Fruit fly (Drosophila melanogaster): ENCODE results near the gene CG12523.

CG12523 gene

DNA sequence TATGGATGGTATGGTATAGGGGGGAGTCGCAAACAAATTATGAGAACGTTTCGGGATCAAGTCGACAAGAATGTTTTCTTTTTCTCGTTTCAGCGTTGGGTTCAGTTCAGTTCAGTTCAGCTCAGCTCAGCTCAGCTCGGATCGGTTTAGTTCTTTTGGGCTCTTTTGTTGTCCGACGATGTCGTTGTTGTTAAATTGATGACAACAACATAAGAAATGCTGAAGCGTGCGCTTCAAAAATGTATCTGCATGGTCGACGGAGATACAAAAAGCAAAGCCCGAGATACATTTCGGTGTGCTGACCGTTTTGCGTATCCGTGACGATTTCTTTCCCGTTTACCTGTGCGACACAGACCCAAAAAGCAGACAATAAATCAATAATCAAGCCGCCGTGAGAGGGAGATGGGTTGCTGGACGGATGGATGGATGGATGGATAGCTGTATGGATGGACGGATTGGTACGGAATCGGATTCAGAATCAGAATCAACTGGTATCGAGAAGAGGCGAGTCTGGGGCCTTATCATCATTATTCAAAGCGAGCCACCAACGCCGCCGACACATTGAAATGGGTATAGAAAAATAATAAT is 29.3 kb upstream of the CG12523 start, which contains the start of gene CG43245:
Gene CG43245, plus strand, starts transcription at position 310 of the 588 bp plus-strand sequence.
- TF ChIP-seq insv (optimal IDR thresholded peaks at IDR 0.05) (no peak), psq (optimal IDR thresholded peaks at IDR 0.05) (no peak), h (optimal IDR thresholded peaks at IDR 0.05) (no peak), ttk (optimal IDR thresholded peaks at IDR 0.05) (no peak), Myc (optimal IDR thresholded peaks at IDR 0.05) (no peak), Sin3A (optimal IDR thresholded peaks at IDR 0.05) (no peak)

- no peak for TF ChIP-seq psq (optimal IDR thresholded peaks at IDR 0.05)
- no peak for TF ChIP-seq insv (optimal IDR thresholded peaks at IDR 0.05)
- TF ChIP-seq Myc (optimal IDR thresholded peaks at IDR 0.05) = no peak
- TF ChIP-seq Sin3A (optimal IDR thresholded peaks at IDR 0.05) = no peak
- no peak for TF ChIP-seq ttk (optimal IDR thresholded peaks at IDR 0.05)
- TF ChIP-seq h (optimal IDR thresholded peaks at IDR 0.05) = no peak
Observed at dm6 chr3L:10772527-10773184, 28.3 kb upstream of the CG12523 start.

dm6 chr3L:10773585-10773984 is 27.4 kb upstream of the CG12523 start:
- TF ChIP-seq ttk (optimal IDR thresholded peaks at IDR 0.05) (no peak), h (optimal IDR thresholded peaks at IDR 0.05) (no peak), insv (optimal IDR thresholded peaks at IDR 0.05) (no peak), Sin3A (optimal IDR thresholded peaks at IDR 0.05) (no peak), psq (optimal IDR thresholded peaks at IDR 0.05) (no peak), Myc (optimal IDR thresholded peaks at IDR 0.05) (no peak)

dm6 chr3L:10775182-10775581 is 25.8 kb upstream of the CG12523 start:
- TF ChIP-seq Myc (optimal IDR thresholded peaks at IDR 0.05) = no peak
- no peak for TF ChIP-seq Sin3A (optimal IDR thresholded peaks at IDR 0.05)
- no peak for TF ChIP-seq ttk (optimal IDR thresholded peaks at IDR 0.05)
- TF ChIP-seq psq (optimal IDR thresholded peaks at IDR 0.05) = no peak
- no peak for TF ChIP-seq insv (optimal IDR thresholded peaks at IDR 0.05)
- TF ChIP-seq h (optimal IDR thresholded peaks at IDR 0.05) = no peak

dm6 chr3L:10775736-10776135 is 25.3 kb upstream of the CG12523 start:
- no peak for TF ChIP-seq ttk (optimal IDR thresholded peaks at IDR 0.05)
- TF ChIP-seq psq (optimal IDR thresholded peaks at IDR 0.05) = no peak
- no peak for TF ChIP-seq Sin3A (optimal IDR thresholded peaks at IDR 0.05)
- no peak for TF ChIP-seq insv (optimal IDR thresholded peaks at IDR 0.05)
- TF ChIP-seq Myc (optimal IDR thresholded peaks at IDR 0.05) = no peak
- no peak for TF ChIP-seq h (optimal IDR thresholded peaks at IDR 0.05)

DNA sequence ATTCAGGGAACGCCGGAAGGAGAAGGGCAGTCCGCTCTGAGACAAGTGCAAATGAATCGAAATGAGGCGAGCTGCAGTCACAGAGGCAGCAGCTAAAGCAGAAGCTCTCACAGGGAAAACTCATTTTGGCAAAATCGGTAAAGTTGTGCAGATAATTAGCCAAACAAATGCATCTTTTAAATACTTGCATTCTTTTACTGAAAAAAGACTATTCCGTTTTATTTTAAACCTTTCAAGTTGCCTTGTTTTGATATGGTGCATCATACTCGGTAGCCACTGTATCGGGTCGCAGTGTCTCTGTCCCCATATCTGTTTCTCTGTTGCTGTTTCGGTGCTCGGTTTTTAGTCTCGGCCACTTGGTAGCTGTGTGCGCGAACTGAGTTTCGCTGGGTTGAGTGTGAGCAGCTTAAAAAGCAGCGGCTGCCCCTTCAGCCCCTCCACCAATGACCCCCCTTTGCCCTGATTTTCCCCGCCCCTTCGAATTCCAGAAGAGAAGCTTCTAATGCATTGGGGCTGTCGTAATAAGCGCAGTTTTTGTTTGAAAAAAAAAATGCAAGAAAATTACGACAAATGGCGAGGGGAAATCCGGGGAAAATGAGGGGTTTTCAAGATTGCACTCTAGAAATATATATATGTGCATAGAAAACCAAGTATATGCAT is 24.5 kb upstream of the CG12523 start:
- no peak for TF ChIP-seq insv (optimal IDR thresholded peaks at IDR 0.05)
- no peak for TF ChIP-seq Sin3A (optimal IDR thresholded peaks at IDR 0.05)
- TF ChIP-seq psq (optimal IDR thresholded peaks at IDR 0.05) = no peak
- TF ChIP-seq h (optimal IDR thresholded peaks at IDR 0.05) = no peak
- TF ChIP-seq Myc (optimal IDR thresholded peaks at IDR 0.05) = no peak
- no peak for TF ChIP-seq ttk (optimal IDR thresholded peaks at IDR 0.05)

- TF ChIP-seq psq (optimal IDR thresholded peaks at IDR 0.05) (no peak), Myc (optimal IDR thresholded peaks at IDR 0.05) (no peak), h (optimal IDR thresholded peaks at IDR 0.05) (no peak), insv (optimal IDR thresholded peaks at IDR 0.05) (no peak), ttk (optimal IDR thresholded peaks at IDR 0.05) (no peak)
Observed at dm6 chr3L:10777493-10777897, 23.5 kb upstream of the CG12523 start.

dm6 chr3L:10777909-10778308 is 23.1 kb upstream of the CG12523 start:
- TF ChIP-seq psq (optimal IDR thresholded peaks at IDR 0.05) = no peak
- no peak for TF ChIP-seq insv (optimal IDR thresholded peaks at IDR 0.05)
- TF ChIP-seq h (optimal IDR thresholded peaks at IDR 0.05) = no peak
- TF ChIP-seq ttk (optimal IDR thresholded peaks at IDR 0.05) = no peak

DNA sequence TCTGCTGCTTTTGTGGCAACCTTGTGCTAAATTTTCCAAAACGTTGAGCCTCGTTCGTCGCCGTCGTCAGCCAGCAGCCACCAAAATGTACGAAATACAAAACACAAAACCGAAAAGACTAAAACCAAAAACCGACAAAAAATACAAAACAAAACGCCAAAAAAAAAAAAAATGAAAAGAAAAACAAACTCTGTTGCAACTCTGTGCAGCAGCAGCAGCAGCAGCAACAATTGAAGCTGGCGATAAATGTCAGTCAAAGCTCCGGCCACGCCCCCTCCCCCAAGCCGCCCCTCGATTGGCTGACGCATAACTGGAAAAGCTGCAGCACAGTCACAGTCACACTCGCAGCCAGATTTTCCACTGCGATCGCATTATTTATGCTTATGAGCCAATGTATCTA is 21.7 kb upstream of the CG12523 start:
- TF ChIP-seq Sin3A (optimal IDR thresholded peaks at IDR 0.05) (no peak), ttk (optimal IDR thresholded peaks at IDR 0.05) (no peak), psq (optimal IDR thresholded peaks at IDR 0.05) (no peak), insv (optimal IDR thresholded peaks at IDR 0.05) (no peak), Myc (optimal IDR thresholded peaks at IDR 0.05) (no peak), h (optimal IDR thresholded peaks at IDR 0.05) (no peak)

- TF ChIP-seq h (optimal IDR thresholded peaks at IDR 0.05) (no peak), ttk (optimal IDR thresholded peaks at IDR 0.05) (no peak), insv (optimal IDR thresholded peaks at IDR 0.05) (no peak), psq (optimal IDR thresholded peaks at IDR 0.05) (no peak), Sin3A (optimal IDR thresholded peaks at IDR 0.05) (no peak), Myc (optimal IDR thresholded peaks at IDR 0.05) (no peak)
Observed at dm6 chr3L:10781323-10781722, 19.7 kb upstream of the CG12523 start.

- TF ChIP-seq ttk (optimal IDR thresholded peaks at IDR 0.05) (no peak), insv (optimal IDR thresholded peaks at IDR 0.05) (no peak), Myc (optimal IDR thresholded peaks at IDR 0.05) (no peak), h (optimal IDR thresholded peaks at IDR 0.05) (no peak), Sin3A (optimal IDR thresholded peaks at IDR 0.05) (no peak), psq (optimal IDR thresholded peaks at IDR 0.05) (no peak)
Observed at dm6 chr3L:10783015-10783675, 17.8 kb upstream of the CG12523 start.

DNA sequence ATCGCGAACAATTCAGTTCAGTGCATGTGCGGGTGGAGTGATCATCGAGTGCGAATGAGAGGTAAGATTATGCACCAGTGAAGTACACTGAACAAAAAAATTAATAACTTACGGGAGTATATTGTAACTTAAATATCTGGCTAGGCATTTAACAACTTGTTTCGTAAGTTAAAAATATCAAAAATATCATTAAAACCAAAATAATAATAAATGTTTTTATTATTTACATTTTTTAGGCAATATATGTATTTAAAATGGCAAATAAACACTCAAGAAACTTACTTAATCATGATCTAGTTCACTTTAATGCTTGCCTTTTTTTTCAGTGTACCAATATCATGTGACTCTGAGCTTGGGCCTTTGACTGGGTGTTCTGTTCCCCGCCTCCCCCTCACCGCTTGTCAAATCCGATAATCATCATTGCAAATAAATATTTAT is 16.4 kb upstream of the CG12523 start:
- TF ChIP-seq insv (optimal IDR thresholded peaks at IDR 0.05) (no peak), psq (optimal IDR thresholded peaks at IDR 0.05) (no peak), Sin3A (optimal IDR thresholded peaks at IDR 0.05) (no peak), h (optimal IDR thresholded peaks at IDR 0.05) (no peak), Myc (optimal IDR thresholded peaks at IDR 0.05) (no peak), ttk (optimal IDR thresholded peaks at IDR 0.05) (no peak)
